Worm (Caenorhabditis elegans) whole organism, young adult: ENCODE results near the gene best-9.
"Not testable (repeated sequence)": the region's sequence is repeated elsewhere in the genome, so short reads cannot be mapped to it uniquely, and the experiment has no call there.

Experiments
- B0035.1 ChIP-seq: sonication (generic microtip); optimal IDR thresholded peaks from 2 replicates; lab custom pipeline; 2016; ENCODE audit warnings: missing genetic modification characterization, mild to moderate bottlenecking, missing compliant biosample characterization, missing genotype, missing genetic modification reagents
- C06A6.2 ChIP-seq: fragments of 200-800 bp; sonication (Bioruptor generic); conservative IDR thresholded peaks from 2 replicates; pipeline ENCODE4 v1.3.6; 2022; ENCODE audit warnings: missing genetic modification characterization, missing compliant biosample characterization
- F22D6.2 ChIP-seq: sonication (generic microtip); optimal IDR thresholded peaks from 2 replicates; lab custom pipeline; 2016; ENCODE audit warnings: mild to moderate bottlenecking, missing genetic modification characterization, missing compliant biosample characterization
- F33H1.4 ChIP-seq: fragments of 200-800 bp; sonication (Bioruptor generic); IDR thresholded peaks from 2 replicates; pipeline ENCODE4 v1.3.6; 2022; ENCODE audit warnings: missing genetic modification reagents, missing genetic modification characterization, missing compliant biosample characterization
- F39B2.1 ChIP-seq: fragments of 200-800 bp; sonication (Bioruptor generic); IDR thresholded peaks from 2 replicates; pipeline ENCODE4 v1.3.6; 2022; ENCODE audit warnings: missing genetic modification reagents, missing genetic modification characterization, missing compliant biosample characterization
- F52B5.7 ChIP-seq: sonication (generic microtip); optimal IDR thresholded peaks from 2 replicates; lab custom pipeline; 2016; ENCODE audit warnings: mild to moderate bottlenecking, missing genetic modification characterization, missing compliant biosample characterization
- F57C9.4 ChIP-seq: sonication (generic microtip); optimal IDR thresholded peaks from 2 replicates; lab custom pipeline; 2017; ENCODE audit warnings: mild to moderate bottlenecking, missing genetic modification characterization, missing compliant biosample characterization
- K11D2.4 ChIP-seq: fragments of 200-800 bp; sonication (Bioruptor generic); IDR thresholded peaks from 2 replicates; pipeline ENCODE4 v1.3.6; 2022; ENCODE audit warnings: missing genetic modification reagents, missing genetic modification characterization, missing compliant biosample characterization
- Y67H2A.10 ChIP-seq: fragments of 200-800 bp; sonication (Bioruptor generic); conservative IDR thresholded peaks from 2 replicates; pipeline ENCODE4 v1.3.6; 2022; ENCODE audit warnings: missing genetic modification reagents, missing genetic modification characterization, missing compliant biosample characterization
- Y79H2A.3 ChIP-seq: fragments of 200-800 bp; sonication (Bioruptor generic); conservative IDR thresholded peaks from 2 replicates; pipeline ENCODE4 v1.3.6; 2022; ENCODE audit warnings: missing genetic modification reagents, missing genetic modification characterization, missing compliant biosample characterization
- akir-1 ChIP-seq: fragments of 200-800 bp; sonication (Bioruptor generic); optimal IDR thresholded peaks from 2 replicates; lab custom pipeline; 2018; ENCODE audit warnings: mild to moderate bottlenecking, missing genetic modification characterization, moderate library complexity, missing compliant biosample characterization
- athp-1 ChIP-seq: sonication (generic microtip); optimal IDR thresholded peaks from 2 replicates; lab custom pipeline; 2017; ENCODE audit warnings: mild to moderate bottlenecking, missing genetic modification characterization, missing compliant biosample characterization
- attf-5 ChIP-seq: fragments of 200-800 bp; sonication (Bioruptor generic); optimal IDR thresholded peaks from 2 replicates; lab custom pipeline; 2018; ENCODE audit warnings: mild to moderate bottlenecking, missing genetic modification characterization, missing compliant biosample characterization
- die-1 ChIP-seq: sonication (generic microtip); optimal IDR thresholded peaks from 2 replicates; lab custom pipeline; 2016; ENCODE audit warnings: missing genotype, mild to moderate bottlenecking, missing genetic modification characterization, missing compliant biosample characterization
- dox-1 ChIP-seq: fragments of 200-800 bp; sonication (Bioruptor generic); IDR thresholded peaks from 2 replicates; pipeline ENCODE4 v1.3.6; 2022; ENCODE audit warnings: missing genetic modification reagents, missing genetic modification characterization, missing compliant biosample characterization
- dpff-1 ChIP-seq: sonication (generic microtip); optimal IDR thresholded peaks from 2 replicates; lab custom pipeline; 2017; ENCODE audit warnings: mild to moderate bottlenecking, missing genetic modification characterization, missing compliant biosample characterization
- egl-18 ChIP-seq: fragments of 200-800 bp; sonication (Bioruptor generic); IDR thresholded peaks from 2 replicates; pipeline ENCODE4 v1.3.6; 2022; ENCODE audit warnings: missing genetic modification reagents, missing genetic modification characterization, missing compliant biosample characterization
- him-1 ChIP-seq: sonication (generic microtip); optimal IDR thresholded peaks from 2 replicates; lab custom pipeline; 2016; ENCODE audit warnings: missing genotype, missing genetic modification reagents, missing genetic modification characterization, missing compliant biosample characterization
- hmg-1.2 ChIP-seq: fragments of 200-800 bp; sonication (Bioruptor generic); IDR thresholded peaks from 2 replicates; pipeline ENCODE4 v1.3.6; 2022; ENCODE audit warnings: missing genetic modification reagents, missing genetic modification characterization, missing compliant biosample characterization
- lin-35 ChIP-seq, 3 experiments: fragments of 150-350 bp in 2 of 3; sonication (generic microtip) in 1 of 3; optimal IDR thresholded peaks; 2 replicates each; lab custom pipeline; 2014 to 2018; ENCODE audit warnings: missing biosample characterization in 3 of 3, missing genetic modification characterization in 3 of 3, missing genetic modification reagents in 3 of 3
- lsl-1 ChIP-seq: fragments of 200-800 bp; sonication (Bioruptor generic); optimal IDR thresholded peaks from 2 replicates; lab custom pipeline; 2018; ENCODE audit warnings: mild to moderate bottlenecking, missing genetic modification characterization, moderate library complexity, missing compliant biosample characterization
- lsy-27 ChIP-seq: sonication (generic microtip); optimal IDR thresholded peaks from 2 replicates; lab custom pipeline; 2017; ENCODE audit warnings: missing genetic modification characterization, mild to moderate bottlenecking, missing compliant biosample characterization, antibody characterized with exemption, missing genotype, borderline replicate concordance; ENCODE audit not compliant: insufficient read depth
- madf-10 ChIP-seq: sonication (generic microtip); optimal IDR thresholded peaks from 2 replicates; lab custom pipeline; 2016; ENCODE audit warnings: mild to moderate bottlenecking, missing genetic modification characterization, missing compliant biosample characterization
- nfya-1 ChIP-seq: sonication (generic microtip); optimal IDR thresholded peaks from 2 replicates; lab custom pipeline; 2017; ENCODE audit warnings: antibody characterized with exemption, missing compliant biosample characterization, missing genetic modification characterization, borderline replicate concordance; ENCODE audit not compliant: insufficient read depth
- nfya-2 ChIP-seq: fragments of 200-800 bp; sonication (Bioruptor generic); IDR thresholded peaks from 2 replicates; pipeline ENCODE4 v1.3.6; 2022; ENCODE audit warnings: missing genetic modification reagents, missing genetic modification characterization, missing compliant biosample characterization
- nhr-120 ChIP-seq: fragments of 200-800 bp; sonication (Bioruptor generic); IDR thresholded peaks from 2 replicates; pipeline ENCODE4 v1.3.6; 2022; ENCODE audit warnings: missing genetic modification characterization, missing compliant biosample characterization
- pbrm-1 ChIP-seq: fragments of 200-800 bp; sonication (Bioruptor generic); IDR thresholded peaks from 2 replicates; pipeline ENCODE4 v1.3.6; 2022; ENCODE audit warnings: missing genetic modification reagents, missing genetic modification characterization, missing compliant biosample characterization
- repo-1 ChIP-seq: sonication (generic microtip); optimal IDR thresholded peaks from 2 replicates; lab custom pipeline; 2017; ENCODE audit warnings: mild to moderate bottlenecking, missing genetic modification characterization, missing compliant biosample characterization
- sdz-38 ChIP-seq: sonication (generic microtip); optimal IDR thresholded peaks from 2 replicates; lab custom pipeline; 2016; ENCODE audit warnings: missing genotype, missing genetic modification characterization, missing compliant biosample characterization
- snpc-1.1 ChIP-seq: sonication (generic microtip); optimal IDR thresholded peaks from 2 replicates; lab custom pipeline; 2017; ENCODE audit warnings: missing genetic modification characterization, mild to moderate bottlenecking, missing compliant biosample characterization, antibody characterized with exemption, moderate library complexity, missing genotype, missing genetic modification reagents; ENCODE audit not compliant: insufficient read depth
- somi-1 ChIP-seq: fragments of 200-800 bp; sonication (Bioruptor generic); optimal IDR thresholded peaks from 2 replicates; lab custom pipeline; 2018; ENCODE audit warnings: mild to moderate bottlenecking, missing genetic modification characterization, missing compliant biosample characterization
- unc-62 ChIP-seq: fragments of 150-350 bp; optimal IDR thresholded peaks from 2 replicates; lab custom pipeline; 2014; ENCODE audit warnings: missing biosample characterization, missing genetic modification reagents, missing genetic modification characterization
- ztf-25 ChIP-seq: fragments of 200-800 bp; sonication (Bioruptor generic); IDR thresholded peaks from 2 replicates; pipeline ENCODE4 v1.3.6; 2022; ENCODE audit warnings: missing genetic modification reagents, missing genetic modification characterization, missing compliant biosample characterization

The best-9 gene

ce11 chrIV:6595912-6596311 is 35.4 kb downstream of the best-9 start, which contains the start of gene F38A5.22:
Gene F38A5.22, minus strand, starts transcription at chrIV:6595940.
- no peak for TF ChIP-seq egl-18 (GFP tag; lab: Robert Waterston, UW)
- TF ChIP-seq athp-1 (tag; lab: Kevin White, UChicago) = no peak
- no peak for TF ChIP-seq F22D6.2 (tag; lab: Kevin White, UChicago)
- TF ChIP-seq repo-1 = no peak
- no peak for TF ChIP-seq snpc-1.1 (tag; lab: Kevin White, UChicago)
- TF ChIP-seq ztf-25 = no peak
- TF ChIP-seq F52B5.7 (tag; lab: Kevin White, UChicago) = no peak
- TF ChIP-seq nhr-120 = no peak
- TF ChIP-seq F57C9.4 (tag; lab: Kevin White, UChicago) = no peak
- no peak for TF ChIP-seq lsl-1 (GFP tag; lab: Kevin White, UChicago)
- TF ChIP-seq, all 124 proteins: peak for 0

ce11 chrIV:6597298-6597697 is 36.8 kb downstream of the best-9 start, which contains the start of gene F38A5.6:
Gene F38A5.6, minus strand, starts transcription at chrIV:6597398.
- TF ChIP-seq nhr-120 (no peak), him-1 (tag; lab: Kevin White, UChicago) (no peak), dpff-1 (tag; lab: Kevin White, UChicago) (no peak), lsy-27 (tag; lab: Kevin White, UChicago) (no peak)

ce11 chrIV:6597918-6598317 is 37.4 kb downstream of the best-9 start, which contains the start of gene nspb-4:
Gene nspb-4, plus strand, starts transcription at chrIV:6598218.
- TF ChIP-seq F33H1.4 (GFP tag; lab: Robert Waterston, UW); dox-1; C06A6.2 (GFP tag; lab: Robert Waterston, UW): not testable (repeated sequence)

- not testable (repeated sequence) for TF ChIP-seq K11D2.4 (GFP tag; lab: Robert Waterston, UW); Y79H2A.3 (GFP tag; lab: Robert Waterston, UW); nfya-1 (tag; lab: Kevin White, UChicago)
Measured at ce11 chrIV:6598740-6599139, 38.2 kb downstream of the best-9 start, which contains the start of gene nspb-5. Gene nspb-5, plus strand, starts transcription at chrIV:6599040.

ce11 chrIV:6599447-6599846 is 38.9 kb downstream of the best-9 start, which contains the start of gene F38A5.8:
Gene F38A5.8, plus strand, starts transcription at chrIV:6599747.
- TF ChIP-seq sdz-38 (tag; lab: Kevin White, UChicago) (no peak), somi-1 (GFP tag; lab: Kevin White, UChicago) (no peak), die-1 (no peak), lin-35 (GFP tag; optimal IDR thresholded peaks at IDR 0.05; lab: Kevin White, UChicago) (no peak), madf-10 (tag; lab: Kevin White, UChicago) (no peak), nfya-2 (no peak), B0035.1 (tag; lab: Kevin White, UChicago) (no peak), attf-5 (no peak), akir-1 (GFP tag; lab: Kevin White, UChicago) (no peak), Y67H2A.10 (GFP tag; lab: Robert Waterston, UW) (no peak), pbrm-1 (GFP tag; lab: Robert Waterston, UW) (no peak), hmg-1.2 (GFP tag; lab: Robert Waterston, UW) (no peak), F57C9.4 (tag; lab: Kevin White, UChicago) (no peak), F39B2.1 (GFP tag; lab: Robert Waterston, UW) (no peak), unc-62 (GFP tag; lab: Kevin White, UChicago) (no peak), egl-18 (GFP tag; lab: Robert Waterston, UW) (no peak)
